Worm (Caenorhabditis elegans): ENCODE data around the gene oig-3.

ce11 chrV:14711077-14711476 is 18.4 kb upstream of the oig-3 start, which contains the start of gene ssp-33:
- TF ChIP-seq lsy-2 (tag; optimal IDR thresholded peaks at IDR 0.05) (no peak), zag-1 (tag; optimal IDR thresholded peaks at IDR 0.05) (no peak), nhr-129 (tag; optimal IDR thresholded peaks at IDR 0.05) (no peak), aly-2 (tag; optimal IDR thresholded peaks at IDR 0.05) (no peak), unc-62 (GFP tag; optimal IDR thresholded peaks at IDR 0.05) (no peak), unc-39 (tag; optimal IDR thresholded peaks at IDR 0.05) (no peak), ztf-4 (tag; optimal IDR thresholded peaks at IDR 0.05) (no peak), blmp-1 (tag; optimal IDR thresholded peaks at IDR 0.05; ENCODE audit: insufficient read depth) (no peak), ceh-82 (tag; optimal IDR thresholded peaks at IDR 0.05) (no peak), nhr-10 (tag; optimal IDR thresholded peaks at IDR 0.05) (no peak)
